Worm (Caenorhabditis elegans) whole organism, L2 larva: ENCODE measurements around the gene cyn-9.

Experiments used
- ama-1 ChIP-seq: fragments of 150-350 bp; optimal IDR thresholded peaks from 2 replicates; lab custom pipeline; 2018; ENCODE audit warnings: inconsistent platforms
- ceh-82 ChIP-seq: fragments of 150-350 bp; optimal IDR thresholded peaks from 2 replicates; lab custom pipeline; 2014; ENCODE audit warnings: missing biosample characterization, missing genetic modification characterization
- fos-1 ChIP-seq: fragments of 150-350 bp; optimal IDR thresholded peaks from 2 replicates; lab custom pipeline; 2014; ENCODE audit warnings: missing biosample characterization, missing genetic modification characterization
- lin-13 ChIP-seq: fragments of 150-350 bp; optimal IDR thresholded peaks from 2 replicates; lab custom pipeline; 2014; ENCODE audit warnings: missing biosample characterization, missing genetic modification reagents, missing genetic modification characterization
- mab-5 ChIP-seq: fragments of 150-350 bp; optimal IDR thresholded peaks from 2 replicates; lab custom pipeline; 2014; ENCODE audit warnings: missing biosample characterization, missing genetic modification characterization
- nhr-10 ChIP-seq: sonication (generic microtip); optimal IDR thresholded peaks from 2 replicates; lab custom pipeline; 2017; ENCODE audit warnings: missing biosample characterization, missing genetic modification characterization
- nhr-12 ChIP-seq: fragments of 150-350 bp; optimal IDR thresholded peaks from 2 replicates; lab custom pipeline; 2014; ENCODE audit warnings: missing biosample characterization, missing genetic modification characterization
- nhr-25 ChIP-seq: fragments of 150-350 bp; sonication (generic microtip); optimal IDR thresholded peaks from 3 replicates; lab custom pipeline; 2014; ENCODE audit warnings: missing biosample characterization, missing genetic modification characterization

- no peak for TF ChIP-seq fos-1 (tag; lab: Kevin White, UChicago)
- TF ChIP-seq ceh-82 (tag; lab: Kevin White, UChicago), result no peak
- peak; percentile 22 for TF ChIP-seq lin-13 (GFP tag; lab: Kevin White, UChicago)
- peak; percentile 65 for TF ChIP-seq nhr-25 (tag; lab: Kevin White, UChicago)
- TF ChIP-seq nhr-12, result no peak
- TF ChIP-seq ama-1 (lab: Kevin White, UChicago), result no peak
- no peak for TF ChIP-seq nhr-10 (tag; lab: Kevin White, UChicago)
- TF ChIP-seq mab-5, result no peak
Observed at ce11 chrIII:3672839-3673238, 26.6 kb downstream of the cyn-9 start.
